Worm (Caenorhabditis elegans) whole organism, L1 larva: Measurements from ENCODE around the gene T26H8.5.

Experiments used
- C04F5.9 ChIP-seq: sonication (generic microtip); optimal IDR thresholded peaks from 2 replicates; lab custom pipeline; 2016; ENCODE audit warnings: missing genetic modification characterization, missing compliant biosample characterization
- C16A3.4 ChIP-seq: fragments of 150-350 bp; optimal IDR thresholded peaks from 2 replicates; lab custom pipeline; 2014; ENCODE audit warnings: missing biosample characterization, missing genetic modification characterization
- F16B12.6 ChIP-seq: fragments of 150-350 bp; optimal IDR thresholded peaks from 2 replicates; lab custom pipeline; 2014; ENCODE audit warnings: missing biosample characterization, missing genetic modification characterization
- aha-1 ChIP-seq: fragments of 150-350 bp; optimal IDR thresholded peaks from 2 replicates; lab custom pipeline; 2014; ENCODE audit warnings: missing biosample characterization, missing genetic modification characterization
- ceh-63 ChIP-seq: fragments of 200-800 bp; sonication (Bioruptor generic); optimal IDR thresholded peaks from 2 replicates; lab custom pipeline; 2018; ENCODE audit warnings: mild to moderate bottlenecking, missing genetic modification characterization, missing compliant biosample characterization
- ceh-8 ChIP-seq: fragments of 200-800 bp; sonication (Bioruptor generic); optimal IDR thresholded peaks from 2 replicates; lab custom pipeline; 2018; ENCODE audit warnings: mild to moderate bottlenecking, missing genetic modification characterization, moderate library complexity, missing compliant biosample characterization
- ceh-82 ChIP-seq, 3 experiments: fragments of 150-350 bp in 1 of 3; sonication (generic microtip) in 2 of 3; optimal IDR thresholded peaks; 2 replicates each; lab custom pipeline; 2014 to 2017; ENCODE audit warnings: missing biosample characterization in 3 of 3, missing genetic modification characterization in 3 of 3
- ceh-88 ChIP-seq: fragments of 200-800 bp; sonication (Bioruptor generic); IDR thresholded peaks from 2 replicates; pipeline ENCODE4 v1.3.6; 2022; ENCODE audit warnings: missing genetic modification characterization, missing compliant biosample characterization
- ceh-90 ChIP-seq: sonication (generic microtip); optimal IDR thresholded peaks from 2 replicates; lab custom pipeline; 2016; ENCODE audit warnings: missing genetic modification characterization, missing compliant biosample characterization
- ces-1 ChIP-seq: fragments of 150-350 bp; optimal IDR thresholded peaks from 2 replicates; lab custom pipeline; 2014; ENCODE audit warnings: missing biosample characterization, missing genetic modification reagents, missing genetic modification characterization
- efl-3 ChIP-seq: fragments of 200-800 bp; sonication (Bioruptor generic); optimal IDR thresholded peaks from 2 replicates; lab custom pipeline; 2018; ENCODE audit warnings: mild to moderate bottlenecking, missing genetic modification characterization, missing compliant biosample characterization
- egl-13 ChIP-seq: sonication (generic microtip); optimal IDR thresholded peaks from 2 replicates; lab custom pipeline; 2016; ENCODE audit warnings: missing genotype, missing genetic modification reagents, missing genetic modification characterization, missing compliant biosample characterization
- egl-27 ChIP-seq, 2 experiments: fragments of 150-350 bp in 1 of 2; sonication (generic microtip); optimal IDR thresholded peaks; 3 replicates each; lab custom pipeline; 2017 to 2018; ENCODE audit warnings: missing biosample characterization in 2 of 2, missing genetic modification characterization in 2 of 2, missing genetic modification reagents in 2 of 2
- grh-1 ChIP-seq: fragments of 200-800 bp; sonication (Bioruptor generic); IDR thresholded peaks from 2 replicates; pipeline ENCODE4 v1.3.6; 2022; ENCODE audit warnings: missing genetic modification reagents, missing genetic modification characterization, missing compliant biosample characterization
- hlh-17 ChIP-seq: fragments of 200-800 bp; sonication (Bioruptor generic); optimal IDR thresholded peaks from 2 replicates; lab custom pipeline; 2018; ENCODE audit warnings: missing genetic modification characterization, mild to moderate bottlenecking, missing compliant biosample characterization, moderate library complexity, borderline replicate concordance
- irx-1 ChIP-seq: sonication (generic microtip); optimal IDR thresholded peaks from 2 replicates; lab custom pipeline; 2016; ENCODE audit warnings: missing genetic modification characterization, missing compliant biosample characterization
- isw-1 ChIP-seq: fragments of 200-800 bp; sonication (Bioruptor generic); IDR thresholded peaks from 2 replicates; pipeline ENCODE4 v1.3.6; 2022; ENCODE audit warnings: missing genetic modification characterization, missing compliant biosample characterization
- lin-13 ChIP-seq: fragments of 150-350 bp; optimal IDR thresholded peaks from 2 replicates; lab custom pipeline; 2014; ENCODE audit warnings: missing biosample characterization, missing genetic modification reagents, missing genetic modification characterization
- lin-14 ChIP-seq: fragments of 200-800 bp; sonication (Bioruptor generic); optimal IDR thresholded peaks from 2 replicates; lab custom pipeline; 2018; ENCODE audit warnings: mild to moderate bottlenecking, missing genetic modification characterization, moderate library complexity, missing compliant biosample characterization
- mab-9 ChIP-seq: fragments of 200-800 bp; sonication (Bioruptor generic); IDR thresholded peaks from 2 replicates; pipeline ENCODE4 v1.3.6; 2022; ENCODE audit warnings: missing genetic modification reagents, missing genetic modification characterization, missing compliant biosample characterization
- mdl-1 ChIP-seq, 2 experiments: fragments of 150-350 bp; optimal IDR thresholded peaks; 2 replicates each; lab custom pipeline; 2014 to 2017; ENCODE audit warnings: missing biosample characterization in 2 of 2, missing genetic modification characterization in 2 of 2, inconsistent platforms in 1 of 2
- mef-2 ChIP-seq: fragments of 150-350 bp; optimal IDR thresholded peaks from 2 replicates; lab custom pipeline; 2014; ENCODE audit warnings: missing biosample characterization, missing genetic modification characterization
- mep-1 ChIP-seq: fragments of 150-350 bp; optimal IDR thresholded peaks from 2 replicates; lab custom pipeline; 2014; ENCODE audit warnings: missing biosample characterization, missing genetic modification characterization
- nhr-12 ChIP-seq: sonication (generic microtip); optimal IDR thresholded peaks from 2 replicates; lab custom pipeline; 2017; ENCODE audit warnings: missing biosample characterization, missing genetic modification characterization
- nhr-19 ChIP-seq: fragments of 200-800 bp; sonication (Bioruptor generic); conservative IDR thresholded peaks from 2 replicates; pipeline ENCODE4 v1.3.6; 2022; ENCODE audit warnings: missing genetic modification characterization, missing compliant biosample characterization
- nhr-71 ChIP-seq: sonication (generic microtip); optimal IDR thresholded peaks from 2 replicates; lab custom pipeline; 2016; ENCODE audit warnings: mild to moderate bottlenecking, missing genetic modification characterization, moderate library complexity, missing compliant biosample characterization
- nhr-90 ChIP-seq: sonication (generic microtip); optimal IDR thresholded peaks from 2 replicates; lab custom pipeline; 2016; ENCODE audit warnings: mild to moderate bottlenecking, missing genetic modification characterization, missing compliant biosample characterization; ENCODE audit not compliant: poor library complexity
- pag-3 ChIP-seq: sonication (generic microtip); optimal IDR thresholded peaks from 2 replicates; lab custom pipeline; 2017; ENCODE audit warnings: missing genetic modification characterization, mild to moderate bottlenecking, missing compliant biosample characterization, antibody characterized with exemption, borderline replicate concordance; ENCODE audit not compliant: insufficient read depth
- pax-3 ChIP-seq: fragments of 200-800 bp; sonication (Bioruptor generic); optimal IDR thresholded peaks from 2 replicates; lab custom pipeline; 2018; ENCODE audit warnings: mild to moderate bottlenecking, missing genetic modification characterization, moderate library complexity, missing compliant biosample characterization
- rnt-1 ChIP-seq: sonication (generic microtip); optimal IDR thresholded peaks from 2 replicates; lab custom pipeline; 2016; ENCODE audit warnings: mild to moderate bottlenecking, missing genetic modification characterization, moderate library complexity, missing compliant biosample characterization
- skn-1 ChIP-seq: fragments of 150-350 bp; optimal IDR thresholded peaks from 2 replicates; lab custom pipeline; 2014; ENCODE audit warnings: missing biosample characterization, missing genetic modification characterization
- sox-4 ChIP-seq: sonication (generic microtip); optimal IDR thresholded peaks from 2 replicates; lab custom pipeline; 2016; ENCODE audit warnings: missing genetic modification characterization, missing compliant biosample characterization
- unc-30 ChIP-seq: sonication (generic microtip); optimal IDR thresholded peaks from 2 replicates; lab custom pipeline; 2017; ENCODE audit warnings: missing biosample characterization, missing genetic modification characterization
- unc-62 ChIP-seq: fragments of 150-350 bp; optimal IDR thresholded peaks from 2 replicates; lab custom pipeline; 2014; ENCODE audit warnings: missing biosample characterization, missing genetic modification reagents, missing genetic modification characterization
- unc-98 ChIP-seq: fragments of 200-800 bp; sonication (Bioruptor generic); IDR thresholded peaks from 2 replicates; pipeline ENCODE4 v1.3.6; 2022; ENCODE audit warnings: missing genetic modification characterization, missing compliant biosample characterization
- xbp-1 ChIP-seq: sonication (generic microtip); optimal IDR thresholded peaks from 2 replicates; lab custom pipeline; 2016; ENCODE audit warnings: missing genetic modification characterization, missing compliant biosample characterization
- ztf-11 ChIP-seq, 2 experiments: sonication (generic microtip); optimal IDR thresholded peaks; 2 replicates each; lab custom pipeline; 2016 to 2017; ENCODE audit warnings: missing genetic modification characterization in 2 of 2, missing biosample characterization in 1 of 2, missing compliant biosample characterization in 1 of 2

The T26H8.5 gene

DNA sequence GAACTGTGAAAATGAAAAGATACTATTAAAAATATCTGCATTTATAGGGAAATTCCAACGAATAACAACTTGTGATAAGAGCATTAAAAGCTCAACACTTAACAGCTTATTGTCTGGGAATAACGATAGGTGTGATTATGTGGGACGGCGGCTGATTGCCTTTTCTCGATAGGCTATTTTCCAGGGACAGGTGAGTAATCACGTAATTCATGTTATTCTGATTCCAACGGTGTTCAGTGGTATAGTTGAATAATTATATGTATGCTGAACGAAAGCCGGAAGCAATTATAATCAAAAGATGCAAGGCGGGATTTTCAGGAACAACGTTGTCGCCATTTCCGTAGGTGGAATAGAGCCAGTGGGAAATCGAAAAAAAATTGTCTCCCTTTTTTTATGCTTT, 28.5 kb downstream of the T26H8.5 start, which contains the start of gene srw-17:
Gene srw-17, minus strand, starts transcription at position 101 of the 400 bp plus-strand sequence.
- TF ChIP-seq ceh-88 (no peak), efl-3 (GFP tag; lab: Kevin White, UChicago) (no peak), ceh-90 (no peak), skn-1 (tag; lab: Kevin White, UChicago) (no peak), lin-14 (GFP tag; lab: Kevin White, UChicago) (no peak), C04F5.9 (tag; lab: Kevin White, UChicago) (no peak)

DNA sequence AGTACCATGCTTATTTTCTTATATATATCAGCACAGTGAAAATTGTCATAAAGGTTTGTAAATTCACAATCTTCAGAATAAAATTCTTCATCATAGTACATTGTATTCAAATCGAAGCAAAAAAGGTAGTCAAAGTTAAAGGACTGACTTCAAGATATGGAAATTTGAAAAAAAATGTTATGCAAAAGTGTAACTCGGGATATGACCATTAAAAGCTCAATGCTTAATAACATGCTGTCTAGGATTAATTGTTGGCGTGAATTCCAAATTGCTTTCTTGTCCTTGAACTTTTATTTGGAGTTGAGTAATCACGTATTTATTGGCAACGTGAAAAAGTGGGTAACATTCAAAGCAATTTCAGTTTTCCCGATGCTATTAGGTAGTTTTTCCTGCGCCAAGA, 30.6 kb downstream of the T26H8.5 start, which contains the start of gene srw-16:
Gene srw-16, minus strand, starts transcription at position 101 of the 400 bp plus-strand sequence.
- TF ChIP-seq xbp-1 (tag; lab: Kevin White, UChicago) (no peak), unc-62 (GFP tag; lab: Kevin White, UChicago) (no peak), egl-27 (tag; optimal IDR thresholded peaks at IDR 0.05; lab: Kevin White, UChicago) (no peak), C16A3.4 (tag; lab: Kevin White, UChicago) (no peak), nhr-19 (no peak)

ce11 chrV:15272263-15272662, 33.1 kb downstream of the T26H8.5 start, which contains the start of gene T10H4.4:
T10H4.4 (minus strand) TSS chrV:15272363.
- TF ChIP-seq mef-2 (tag; lab: Kevin White, UChicago): no peak
- no peak for TF ChIP-seq pag-3
- TF ChIP-seq pax-3 (tag; lab: Kevin White, UChicago): no peak
- TF ChIP-seq unc-98 (GFP tag; lab: Robert Waterston, UW): no peak
- no peak for TF ChIP-seq aha-1 (tag; lab: Kevin White, UChicago)
- no peak for TF ChIP-seq sox-4 (tag; lab: Kevin White, UChicago)
- TF ChIP-seq rnt-1 (tag; lab: Kevin White, UChicago): no peak
- no peak for TF ChIP-seq isw-1 (GFP tag; lab: Robert Waterston, UW)
- no peak for TF ChIP-seq mdl-1 (tag; optimal IDR thresholded peaks at IDR 0.05; lab: Kevin White, UChicago)
- TF ChIP-seq irx-1 (tag; lab: Kevin White, UChicago): no peak
- TF ChIP-seq egl-13: no peak
- no peak for TF ChIP-seq mab-9
- no peak for TF ChIP-seq lin-14 (GFP tag; lab: Kevin White, UChicago)
- no peak for TF ChIP-seq F16B12.6 (tag; lab: Kevin White, UChicago)
- no peak for TF ChIP-seq nhr-12 (tag; lab: Kevin White, UChicago)
- TF ChIP-seq ceh-82 (tag; optimal IDR thresholded peaks at IDR 0.05; lab: Kevin White, UChicago): no peak
- no peak for TF ChIP-seq lin-13

ce11 chrV:15268302-15268701, 37.1 kb downstream of the T26H8.5 start, which contains the start of gene srw-22:
srw-22 (plus strand) TSS chrV:15268602.
- TF ChIP-seq unc-30 (tag; lab: Kevin White, UChicago) (no peak), ceh-63 (no peak), pag-3 (no peak), C16A3.4 (tag; lab: Kevin White, UChicago) (no peak), mdl-1 (tag; optimal IDR thresholded peaks at IDR 0.05; lab: Kevin White, UChicago) (no peak), hlh-17 (no peak), grh-1 (no peak), ztf-11 (tag; optimal IDR thresholded peaks at IDR 0.05; lab: Kevin White, UChicago) (no peak), nhr-90 (no peak), isw-1 (GFP tag; lab: Robert Waterston, UW) (no peak), ceh-82 (tag; optimal IDR thresholded peaks at IDR 0.05; lab: Kevin White, UChicago) (no peak)

- TF ChIP-seq nhr-71 (tag; lab: Kevin White, UChicago) (no peak), grh-1 (no peak), ces-1 (GFP tag; lab: Kevin White, UChicago) (no peak), mdl-1 (tag; optimal IDR thresholded peaks at IDR 0.05; lab: Kevin White, UChicago) (no peak), ceh-8 (no peak), mab-9 (no peak), hlh-17 (no peak), C04F5.9 (tag; lab: Kevin White, UChicago) (no peak), mep-1 (tag; lab: Kevin White, UChicago) (no peak)
Observed at ce11 chrV:15267405-15267804, 38.0 kb downstream of the T26H8.5 start, which contains the start of gene T10H4.13. T10H4.13 (minus strand) TSS chrV:15267505.
